Worm (Caenorhabditis elegans) whole organism, L3 larva: ENCODE results near the gene W06B4.1.

Experiments
- R02D3.7 ChIP-seq: fragments of 150-350 bp; optimal IDR thresholded peaks from 2 replicates; lab custom pipeline; 2014; ENCODE audit warnings: missing biosample characterization, missing genetic modification characterization
- ZK546.5 ChIP-seq: sonication (generic microtip); optimal IDR thresholded peaks from 2 replicates; lab custom pipeline; 2017; ENCODE audit warnings: missing biosample characterization, missing genetic modification characterization
- aly-2 ChIP-seq: fragments of 150-350 bp; optimal IDR thresholded peaks from 2 replicates; lab custom pipeline; 2014; ENCODE audit warnings: missing biosample characterization, missing genetic modification characterization
- ama-1 ChIP-seq: fragments of 150-350 bp; optimal IDR thresholded peaks from 2 replicates; lab custom pipeline; 2018
- ceh-16 ChIP-seq: sonication (generic microtip); optimal IDR thresholded peaks from 2 replicates; lab custom pipeline; 2017; ENCODE audit warnings: missing biosample characterization, missing genetic modification characterization
- ceh-28 ChIP-seq: fragments of 150-350 bp; optimal IDR thresholded peaks from 2 replicates; lab custom pipeline; 2014; ENCODE audit warnings: missing biosample characterization, missing genetic modification reagents, missing genetic modification characterization
- ceh-82 ChIP-seq: fragments of 150-350 bp; optimal IDR thresholded peaks from 2 replicates; lab custom pipeline; 2014; ENCODE audit warnings: missing biosample characterization, missing genetic modification characterization
- ceh-9 ChIP-seq: sonication (generic microtip); optimal IDR thresholded peaks from 2 replicates; lab custom pipeline; 2018; ENCODE audit warnings: missing biosample characterization, missing genetic modification characterization
- daf-12 ChIP-seq: fragments of 150-350 bp; optimal IDR thresholded peaks from 2 replicates; lab custom pipeline; 2014; ENCODE audit warnings: missing biosample characterization, missing genetic modification reagents, missing genetic modification characterization
- egl-27 ChIP-seq: sonication (generic microtip); optimal IDR thresholded peaks from 4 replicates; lab custom pipeline; 2017; ENCODE audit warnings: missing biosample characterization, missing genetic modification reagents, missing genetic modification characterization
- elt-1 ChIP-seq: fragments of 150-350 bp; optimal IDR thresholded peaks from 2 replicates; lab custom pipeline; 2014; ENCODE audit warnings: missing biosample characterization, missing genetic modification characterization
- elt-2 ChIP-seq: sonication (generic microtip); optimal IDR thresholded peaks from 2 replicates; lab custom pipeline; 2016; ENCODE audit warnings: missing genetic modification reagents, mild to moderate bottlenecking, missing genetic modification characterization, missing compliant biosample characterization
- elt-3 ChIP-seq, 3 experiments: fragments of 150-350 bp in 1 of 3; sonication (generic microtip) in 2 of 3; optimal IDR thresholded peaks; 2 replicates in 2 of 3; 4 replicates in 1 of 3; lab custom pipeline; 2014 to 2017; ENCODE audit warnings: missing biosample characterization in 3 of 3, missing genetic modification characterization in 3 of 3
- eor-1 ChIP-seq, 2 experiments: fragments of 150-350 bp; optimal IDR thresholded peaks; 2 replicates each; lab custom pipeline; 2014 to 2018; ENCODE audit warnings: missing biosample characterization in 2 of 2, missing genetic modification characterization in 2 of 2
- fos-1 ChIP-seq: fragments of 150-350 bp; optimal IDR thresholded peaks from 2 replicates; lab custom pipeline; 2014; ENCODE audit warnings: missing biosample characterization, missing genetic modification characterization
- hmg-11 ChIP-seq: sonication (generic microtip); optimal IDR thresholded peaks from 2 replicates; lab custom pipeline; 2016; ENCODE audit warnings: missing genetic modification characterization, missing compliant biosample characterization
- lin-15B ChIP-seq: fragments of 150-350 bp; optimal IDR thresholded peaks from 2 replicates; lab custom pipeline; 2014; ENCODE audit warnings: missing biosample characterization, missing genetic modification characterization
- lin-39 ChIP-seq: fragments of 150-350 bp; optimal IDR thresholded peaks from 2 replicates; lab custom pipeline; 2018; ENCODE audit warnings: missing biosample characterization, missing genetic modification reagents, missing genetic modification characterization
- mdl-1 ChIP-seq: fragments of 150-350 bp; optimal IDR thresholded peaks from 2 replicates; lab custom pipeline; 2014; ENCODE audit warnings: missing biosample characterization, missing genetic modification characterization
- nfya-1 ChIP-seq: sonication (generic microtip); optimal IDR thresholded peaks from 2 replicates; lab custom pipeline; 2017; ENCODE audit warnings: missing genetic modification characterization, mild to moderate bottlenecking, missing compliant biosample characterization, antibody characterized with exemption, moderate library complexity; ENCODE audit not compliant: insufficient read depth
- nhr-11 ChIP-seq: fragments of 150-350 bp; optimal IDR thresholded peaks from 2 replicates; lab custom pipeline; 2014; ENCODE audit warnings: missing biosample characterization, missing genetic modification characterization
- nhr-23 ChIP-seq: fragments of 150-350 bp; optimal IDR thresholded peaks from 2 replicates; lab custom pipeline; 2014; ENCODE audit warnings: missing biosample characterization, missing genetic modification reagents, missing genetic modification characterization
- nhr-237 ChIP-seq: fragments of 150-350 bp; optimal IDR thresholded peaks from 2 replicates; lab custom pipeline; 2014; ENCODE audit warnings: missing biosample characterization, missing genetic modification characterization
- nhr-25 ChIP-seq: sonication (generic microtip); optimal IDR thresholded peaks from 2 replicates; lab custom pipeline; 2017; ENCODE audit warnings: missing biosample characterization, missing genetic modification characterization
- nhr-28 ChIP-seq: fragments of 150-350 bp; optimal IDR thresholded peaks from 2 replicates; lab custom pipeline; 2014; ENCODE audit warnings: missing biosample characterization, missing genetic modification characterization
- nhr-43 ChIP-seq: sonication (generic microtip); optimal IDR thresholded peaks from 2 replicates; lab custom pipeline; 2016; ENCODE audit warnings: mild to moderate bottlenecking, missing genetic modification characterization, missing compliant biosample characterization; ENCODE audit not compliant: poor library complexity, severe bottlenecking
- nhr-76 ChIP-seq: fragments of 150-350 bp; sonication (generic microtip); optimal IDR thresholded peaks from 5 replicates; lab custom pipeline; 2014; ENCODE audit warnings: missing biosample characterization, missing genetic modification characterization
- nhr-77 ChIP-seq: fragments of 150-350 bp; optimal IDR thresholded peaks from 2 replicates; lab custom pipeline; 2014; ENCODE audit warnings: missing biosample characterization, missing genetic modification characterization
- pha-4 ChIP-seq: fragments of 150-350 bp; optimal IDR thresholded peaks from 2 replicates; lab custom pipeline; 2014; ENCODE audit warnings: missing biosample characterization, missing genetic modification reagents, missing genetic modification characterization
- pqm-1 ChIP-seq: fragments of 150-350 bp; optimal IDR thresholded peaks from 2 replicates; lab custom pipeline; 2017; ENCODE audit warnings: missing biosample characterization, missing genetic modification characterization, inconsistent platforms
- sea-2 ChIP-seq: fragments of 150-350 bp; sonication (generic microtip); optimal IDR thresholded peaks from 4 replicates; lab custom pipeline; 2014; ENCODE audit warnings: missing biosample characterization, missing genetic modification reagents, missing genetic modification characterization
- skn-1 ChIP-seq: fragments of 150-350 bp; optimal IDR thresholded peaks from 2 replicates; lab custom pipeline; 2014; ENCODE audit warnings: missing biosample characterization, missing genetic modification characterization
- snpc-4 ChIP-seq: fragments of 150-350 bp; optimal IDR thresholded peaks from 2 replicates; lab custom pipeline; 2014; ENCODE audit warnings: missing biosample characterization, missing genetic modification characterization
- tbx-2 ChIP-seq: sonication (generic microtip); optimal IDR thresholded peaks from 2 replicates; lab custom pipeline; 2016; ENCODE audit warnings: mild to moderate bottlenecking, missing genetic modification characterization, missing compliant biosample characterization
- zag-1 ChIP-seq: fragments of 150-350 bp; optimal IDR thresholded peaks from 2 replicates; lab custom pipeline; 2014; ENCODE audit warnings: missing biosample characterization, missing genetic modification characterization
- ztf-4 ChIP-seq: fragments of 150-350 bp; optimal IDR thresholded peaks from 2 replicates; lab custom pipeline; 2014; ENCODE audit warnings: missing biosample characterization, missing genetic modification characterization

Gene W06B4.1

ce11 chrII:4470972-4471645 lies at the start of gene W06B4.1:
Gene W06B4.1, plus strand, starts transcription at chrII:4471595.
- TF ChIP-seq fos-1 (tag; lab: Kevin White, UChicago) (no peak), ceh-16 (tag; lab: Kevin White, UChicago) (no peak), tbx-2 (tag; lab: Kevin White, UChicago) (no peak), sea-2 (GFP tag; lab: Kevin White, UChicago) (no peak), lin-39 (no peak), elt-2 (tag; lab: Kevin White, UChicago) (no peak), elt-3 (tag; optimal IDR thresholded peaks at IDR 0.05; lab: Kevin White, UChicago) (no peak), zag-1 (no peak), ZK546.5 (tag; lab: Kevin White, UChicago) (no peak), daf-12 (tag; lab: Kevin White, UChicago) (no peak), nhr-11 (tag; lab: Kevin White, UChicago) (no peak), eor-1 (tag; optimal IDR thresholded peaks at IDR 0.05; lab: Kevin White, UChicago) (no peak), ceh-9 (tag; lab: Kevin White, UChicago) (no peak), nfya-1 (tag; lab: Kevin White, UChicago) (no peak), mdl-1 (tag; lab: Kevin White, UChicago) (no peak), hmg-11 (tag; lab: Kevin White, UChicago) (no peak), skn-1 (no peak), lin-15B (tag; lab: Kevin White, UChicago) (no peak)

ce11 chrII:4424807-4425206 lies 46.6 kb upstream of the W06B4.1 start, which contains the start of the genes dcaf-13 and toe-1:
Gene dcaf-13, minus strand, starts transcription at chrII:4424902.
Gene toe-1, plus strand, starts transcription at chrII:4425167.
- TF ChIP-seq mdl-1 (tag; lab: Kevin White, UChicago) (no peak), hmg-11 (tag; lab: Kevin White, UChicago) (no peak), ceh-16 (tag; lab: Kevin White, UChicago) (no peak), ama-1 (lab: Kevin White, UChicago) (no peak), nhr-77 (no peak), R02D3.7 (tag; lab: Kevin White, UChicago) (no peak), pha-4 (no peak), nhr-76 (tag; lab: Kevin White, UChicago) (no peak), fos-1 (tag; lab: Kevin White, UChicago) (no peak), snpc-4 (tag; lab: Kevin White, UChicago) (no peak), zag-1 (no peak), ceh-28 (no peak), tbx-2 (tag; lab: Kevin White, UChicago) (no peak)
- TF ChIP-seq, all 47 proteins: peak for 0

- TF ChIP-seq snpc-4 (tag; lab: Kevin White, UChicago), result no peak
These were observed 43.3 kb upstream of the W06B4.1 start for ce11 chrII:4428121-4428520.

- no peak for TF ChIP-seq aly-2 (tag; lab: Kevin White, UChicago)
- no peak for TF ChIP-seq elt-3 (tag; optimal IDR thresholded peaks at IDR 0.05; lab: Kevin White, UChicago)
- TF ChIP-seq nhr-28 (tag; lab: Kevin White, UChicago), result no peak
- no peak for TF ChIP-seq ztf-4
- TF ChIP-seq eor-1 (tag; optimal IDR thresholded peaks at IDR 0.05; lab: Kevin White, UChicago), result no peak
- no peak for TF ChIP-seq nhr-77
- no peak for TF ChIP-seq nhr-25 (tag; lab: Kevin White, UChicago)
- TF ChIP-seq pqm-1 (tag; lab: Kevin White, UChicago), result peak; percentile 40
- TF ChIP-seq ceh-28, result no peak
- peak; percentile 59 for TF ChIP-seq elt-2 (tag; lab: Kevin White, UChicago)
- TF ChIP-seq, all 47 proteins: peak for 2
These were observed 38.2 kb upstream of the W06B4.1 start, which contains the start of gene nhr-109 for ce11 chrII:4433146-4433545. Gene nhr-109, plus strand, starts transcription at chrII:4433367.

- TF ChIP-seq snpc-4 (tag; lab: Kevin White, UChicago), result no peak
- TF ChIP-seq ceh-82 (tag; lab: Kevin White, UChicago), result no peak
- no peak for TF ChIP-seq ceh-16 (tag; lab: Kevin White, UChicago)
- TF ChIP-seq nhr-43 (tag; lab: Kevin White, UChicago), result no peak
- TF ChIP-seq pha-4, result no peak
- TF ChIP-seq mdl-1 (tag; lab: Kevin White, UChicago), result no peak
- no peak for TF ChIP-seq fos-1 (tag; lab: Kevin White, UChicago)
- TF ChIP-seq egl-27 (tag; lab: Kevin White, UChicago), result no peak
- TF ChIP-seq nhr-237 (tag; lab: Kevin White, UChicago), result no peak
- no peak for TF ChIP-seq nhr-23 (tag; lab: Kevin White, UChicago)
- no peak for TF ChIP-seq elt-1
- TF ChIP-seq elt-3 (tag; optimal IDR thresholded peaks at IDR 0.05; lab: Kevin White, UChicago), result no peak
- TF ChIP-seq, all 47 proteins: peak for 0
These were observed 37.1 kb upstream of the W06B4.1 start for ce11 chrII:4434278-4434677.
